Worm (Caenorhabditis elegans): ENCODE results near the gene C35B1.3.

The C35B1.3 gene

ce11 chrIV:4072027-4072426, 8.9 kb upstream of the C35B1.3 start, which contains the start of gene pqn-75:
Gene pqn-75 (plus strand): TSS chrIV:4072327.
- no peak for TF ChIP-seq pag-3 (tag; optimal IDR thresholded peaks at IDR 0.05; ENCODE audit: borderline replicate concordance, insufficient read depth)
- TF ChIP-seq unc-86 (tag; optimal IDR thresholded peaks at IDR 0.05), result no peak
- no peak for TF ChIP-seq hlh-4 (tag; optimal IDR thresholded peaks at IDR 0.05)
- no peak for TF ChIP-seq pax-3 (tag; optimal IDR thresholded peaks at IDR 0.05)
- TF ChIP-seq fkh-8 (tag; optimal IDR thresholded peaks at IDR 0.05), result no peak
- no peak for TF ChIP-seq nhr-28 (tag; optimal IDR thresholded peaks at IDR 0.05)
- TF ChIP-seq jun-1 (tag; optimal IDR thresholded peaks at IDR 0.05), result no peak
- TF ChIP-seq fkh-4 (tag; optimal IDR thresholded peaks at IDR 0.05; ENCODE audit: borderline replicate concordance), result no peak
- TF ChIP-seq F16B12.6 (tag; optimal IDR thresholded peaks at IDR 0.05), result no peak
- no peak for TF ChIP-seq tlp-1 (tag; optimal IDR thresholded peaks at IDR 0.05)
- TF ChIP-seq mab-9 (GFP tag; IDR thresholded peaks at IDR 0.05), result no peak
- TF ChIP-seq lin-14 (GFP tag; optimal IDR thresholded peaks at IDR 0.05), result no peak
- TF ChIP-seq nhr-11 (tag; optimal IDR thresholded peaks at IDR 0.05), result no peak
- TF ChIP-seq efl-1 (optimal IDR thresholded peaks at IDR 0.05), result no peak
- TF ChIP-seq efl-1 (GFP tag; optimal IDR thresholded peaks at IDR 0.05 in 1 of 2), result no peak
- TF ChIP-seq grh-1 (GFP tag; IDR thresholded peaks at IDR 0.05), result no peak
- no peak for TF ChIP-seq ztf-4 (tag; optimal IDR thresholded peaks at IDR 0.05)
- no peak for TF ChIP-seq nhr-77 (tag; optimal IDR thresholded peaks at IDR 0.05)

DNA sequence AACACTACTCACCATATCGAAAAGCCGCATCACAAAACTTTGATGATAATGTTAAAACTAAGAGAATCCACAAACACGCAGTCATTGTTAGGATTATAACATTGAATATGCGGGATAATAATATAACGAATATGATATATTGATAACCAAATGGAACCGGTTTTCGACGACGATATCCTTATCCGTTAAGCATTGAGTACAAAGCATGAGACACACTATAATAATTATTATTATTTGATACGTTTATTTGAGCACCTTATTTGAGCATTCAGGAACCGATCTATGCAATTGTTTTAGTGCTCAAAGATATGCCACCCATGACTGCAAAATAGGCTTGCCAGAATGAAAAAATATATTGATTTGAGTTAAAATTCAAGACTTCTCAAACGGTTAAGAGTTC, 6.3 kb upstream of the C35B1.3 start, which contains the start of gene W03D2.9:
Gene W03D2.9 (minus strand): TSS at position 101 of the 400 bp plus-strand sequence.
- TF ChIP-seq dsc-1 (tag; optimal IDR thresholded peaks at IDR 0.05) (no peak), unc-62 (GFP tag; optimal IDR thresholded peaks at IDR 0.05) (no peak), egl-13 (tag; optimal IDR thresholded peaks at IDR 0.05) (no peak), hlh-4 (tag; optimal IDR thresholded peaks at IDR 0.05) (no peak), ceh-90 (tag; optimal IDR thresholded peaks at IDR 0.05) (no peak), lin-35 (GFP tag; optimal IDR thresholded peaks at IDR 0.05) (no peak), pqm-1 (tag; optimal IDR thresholded peaks at IDR 0.05) (no peak), xbp-1 (tag; optimal IDR thresholded peaks at IDR 0.05) (no peak), mef-2 (tag; optimal IDR thresholded peaks at IDR 0.05) (no peak), lir-3 (tag; optimal IDR thresholded peaks at IDR 0.05; ENCODE audit: poor library complexity) (no peak), irx-1 (tag; optimal IDR thresholded peaks at IDR 0.05) (no peak), swsn-7 (tag; optimal IDR thresholded peaks at IDR 0.05) (no peak), mdl-1 (tag; optimal IDR thresholded peaks at IDR 0.05) (no peak), lsy-2 (tag; optimal IDR thresholded peaks at IDR 0.05) (no peak), elt-2 (tag; optimal IDR thresholded peaks at IDR 0.05) (no peak), hpl-2 (GFP tag; optimal IDR thresholded peaks at IDR 0.05) (no peak), rnt-1 (tag; optimal IDR thresholded peaks at IDR 0.05) (no peak), dpl-1 (GFP tag; optimal IDR thresholded peaks at IDR 0.05) (no peak)

- TF ChIP-seq efl-1 (optimal IDR thresholded peaks at IDR 0.05), result no peak
- peak in 1 of 2 experiments; percentile 15 for TF ChIP-seq efl-1 (GFP tag; optimal IDR thresholded peaks at IDR 0.05 in 1 of 2)
- TF ChIP-seq nhr-85 (tag), result no peak
- no peak for TF ChIP-seq elt-2 (tag; optimal IDR thresholded peaks at IDR 0.05)
- no peak for TF ChIP-seq nhr-19 (GFP tag; conservative IDR thresholded peaks at IDR 0.05)
- no peak for TF ChIP-seq F16B12.6 (tag; optimal IDR thresholded peaks at IDR 0.05)
- no peak for TF ChIP-seq mef-2 (tag; optimal IDR thresholded peaks at IDR 0.05)
- no peak for TF ChIP-seq unc-130 (tag; optimal IDR thresholded peaks at IDR 0.05)
- TF ChIP-seq C34B4.2 (tag; optimal IDR thresholded peaks at IDR 0.05), result no peak
- no peak for TF ChIP-seq nhr-84 (tag; optimal IDR thresholded peaks at IDR 0.05)
- no peak for TF ChIP-seq isw-1 (GFP tag; IDR thresholded peaks at IDR 0.05)
- no peak for TF ChIP-seq unc-86 (tag; optimal IDR thresholded peaks at IDR 0.05)
- no peak for TF ChIP-seq C04F5.9 (tag; optimal IDR thresholded peaks at IDR 0.05)
- TF ChIP-seq ceh-8 (GFP tag; optimal IDR thresholded peaks at IDR 0.05), result peak; percentile 44
- no peak for TF ChIP-seq egl-27 (tag; optimal IDR thresholded peaks at IDR 0.05)
- TF ChIP-seq pag-3 (tag; optimal IDR thresholded peaks at IDR 0.05; ENCODE audit: borderline replicate concordance, insufficient read depth), result no peak
- no peak for TF ChIP-seq aly-2 (tag; optimal IDR thresholded peaks at IDR 0.05)
- TF ChIP-seq skn-1 (tag; optimal IDR thresholded peaks at IDR 0.05), result no peak
Observed at ce11 chrIV:4076690-4077295, 4.2 kb upstream of the C35B1.3 start.
